Fruit fly (Drosophila melanogaster) whole organism, embryonic: ENCODE measurements around the gene CG13077.

Source experiments
- Asciz ChIP-seq: fragments of 200-800 bp; sonication (Bioruptor generic); optimal IDR thresholded peaks from 2 replicates; lab custom pipeline; 2017; ENCODE audit warnings: missing biosample characterization, mild to moderate bottlenecking, missing genetic modification characterization, missing genetic modification reagents
- B-H2 ChIP-seq: fragments of 200-800 bp; sonication (Bioruptor generic); optimal IDR thresholded peaks from 2 replicates; lab custom pipeline; 2018; ENCODE audit warnings: missing biosample characterization, mild to moderate bottlenecking, missing genetic modification characterization
- Bteb2 ChIP-seq: fragments of 200-800 bp; sonication (Bioruptor generic); optimal IDR thresholded peaks from 2 replicates; lab custom pipeline; 2016; ENCODE audit warnings: missing biosample characterization, missing genetic modification characterization
- C15 ChIP-seq: fragments of 200-800 bp; sonication (Bioruptor generic); IDR thresholded peaks from 3 replicates; pipeline ENCODE4 v1.3.6; 2022; ENCODE audit warnings: missing biosample characterization, missing genetic modification characterization
- CG10147 ChIP-seq: fragments of 200-800 bp; sonication (Bioruptor generic); optimal IDR thresholded peaks from 2 replicates; lab custom pipeline; 2019; ENCODE audit warnings: missing biosample characterization, mild to moderate bottlenecking, missing genetic modification characterization, moderate library complexity
- CG10959 ChIP-seq: fragments of 200-800 bp; sonication (Bioruptor generic); IDR thresholded peaks from 2 replicates; pipeline ENCODE4 v1.3.6; 2022; ENCODE audit warnings: missing biosample characterization, missing genetic modification characterization
- CG1233 ChIP-seq: fragments of 200-800 bp; sonication (Bioruptor generic); optimal IDR thresholded peaks from 4 replicates; lab custom pipeline; 2018; ENCODE audit warnings: missing biosample characterization, mild to moderate bottlenecking, missing genetic modification characterization
- CG12744 ChIP-seq: fragments of 200-800 bp; sonication (Bioruptor generic); optimal IDR thresholded peaks from 2 replicates; lab custom pipeline; 2016; ENCODE audit warnings: missing biosample characterization, missing genetic modification characterization
- CG13287 ChIP-seq: fragments of 200-800 bp; sonication (Bioruptor generic); IDR thresholded peaks from 2 replicates; pipeline ENCODE4 v1.3.6; 2022; ENCODE audit warnings: missing biosample characterization, missing genetic modification characterization; ENCODE audit not compliant: partially characterized antibody
- CG16779 ChIP-seq: fragments of 200-800 bp; sonication (Bioruptor generic); IDR thresholded peaks from 2 replicates; pipeline ENCODE4 v1.3.6; 2022; ENCODE audit warnings: missing biosample characterization, missing genetic modification characterization
- CG17385 ChIP-seq: fragments of 200-800 bp; sonication (Bioruptor generic); optimal IDR thresholded peaks from 3 replicates; lab custom pipeline; 2018; ENCODE audit warnings: missing biosample characterization, mild to moderate bottlenecking, missing genetic modification characterization
- CG3065 ChIP-seq: fragments of 200-800 bp; sonication (Bioruptor generic); optimal IDR thresholded peaks from 2 replicates; lab custom pipeline; 2016; ENCODE audit warnings: missing biosample characterization, missing genetic modification characterization
- CG3281 ChIP-seq: fragments of 200-800 bp; sonication (Bioruptor generic); optimal IDR thresholded peaks from 3 replicates; lab custom pipeline; 2017; ENCODE audit warnings: missing biosample characterization, mild to moderate bottlenecking, missing genetic modification characterization
- CG33213 ChIP-seq: fragments of 200-800 bp; sonication (Bioruptor generic); optimal IDR thresholded peaks from 3 replicates; lab custom pipeline; 2016; ENCODE audit warnings: missing biosample characterization, missing genetic modification characterization
- CG3847 ChIP-seq: fragments of 200-800 bp; sonication (Bioruptor generic); IDR thresholded peaks from 2 replicates; pipeline ENCODE4 v1.3.6; 2022; ENCODE audit warnings: missing biosample characterization, missing genetic modification characterization
- CG4730 ChIP-seq: fragments of 200-800 bp; sonication (Bioruptor generic); IDR thresholded peaks from 2 replicates; pipeline ENCODE4 v1.3.6; 2022; ENCODE audit warnings: missing biosample characterization, missing genetic modification characterization
- CG6654 ChIP-seq: fragments of 200-800 bp; sonication (Bioruptor generic); optimal IDR thresholded peaks from 2 replicates; lab custom pipeline; 2017; ENCODE audit warnings: missing biosample characterization, mild to moderate bottlenecking, missing genetic modification characterization
- CG6813 ChIP-seq: fragments of 200-800 bp; sonication (Bioruptor generic); optimal IDR thresholded peaks from 2 replicates; lab custom pipeline; 2017; ENCODE audit warnings: missing biosample characterization, missing genetic modification characterization, mild to moderate bottlenecking, moderate library complexity, missing genetic modification reagents
- CG9797 ChIP-seq: fragments of 200-800 bp; sonication (Bioruptor generic); optimal IDR thresholded peaks from 3 replicates; lab custom pipeline; 2018; ENCODE audit warnings: missing biosample characterization, mild to moderate bottlenecking, missing genetic modification characterization
- CHES-1-like ChIP-seq: fragments of 200-800 bp; sonication (Bioruptor generic); optimal IDR thresholded peaks from 2 replicates; lab custom pipeline; 2016; ENCODE audit warnings: missing biosample characterization, missing genetic modification characterization
- CrebB ChIP-seq: fragments of 200-800 bp; sonication (Bioruptor generic); optimal IDR thresholded peaks from 3 replicates; lab custom pipeline; 2018; ENCODE audit warnings: missing biosample characterization, mild to moderate bottlenecking, missing genetic modification characterization
- E2f2 ChIP-seq: fragments of 200-800 bp; sonication (Bioruptor generic); IDR thresholded peaks from 2 replicates; pipeline ENCODE4 v1.3.6; 2022; ENCODE audit warnings: missing biosample characterization, missing genetic modification characterization
- Gsc ChIP-seq: fragments of 200-800 bp; sonication (Bioruptor generic); IDR thresholded peaks from 2 replicates; pipeline ENCODE4 v1.3.6; 2022; ENCODE audit warnings: missing biosample characterization, missing genetic modification characterization
- Hey ChIP-seq: fragments of 200-800 bp; sonication (Bioruptor generic); optimal IDR thresholded peaks from 3 replicates; lab custom pipeline; 2018; ENCODE audit warnings: missing biosample characterization, mild to moderate bottlenecking, missing genetic modification characterization
- NC2α ChIP-seq: fragments of 200-800 bp; sonication (Bioruptor generic); optimal IDR thresholded peaks from 2 replicates; lab custom pipeline; 2016; ENCODE audit warnings: missing biosample characterization, missing genetic modification characterization
- NfI ChIP-seq: fragments of 200-800 bp; sonication (Bioruptor generic); optimal IDR thresholded peaks from 3 replicates; lab custom pipeline; 2018; ENCODE audit warnings: missing biosample characterization, mild to moderate bottlenecking, missing genetic modification characterization, moderate library complexity
- PHDP ChIP-seq: fragments of 200-800 bp; sonication (Bioruptor generic); optimal IDR thresholded peaks from 3 replicates; lab custom pipeline; 2018; ENCODE audit warnings: missing biosample characterization, mild to moderate bottlenecking, missing genetic modification characterization, moderate library complexity
- Sry-β ChIP-seq: fragments of 200-800 bp; sonication (Bioruptor generic); optimal IDR thresholded peaks from 2 replicates; lab custom pipeline; 2018; ENCODE audit warnings: missing biosample characterization, mild to moderate bottlenecking, missing genetic modification characterization, moderate library complexity
- bcd ChIP-seq: fragments of 200-800 bp; sonication (Bioruptor generic); optimal IDR thresholded peaks from 2 replicates; lab custom pipeline; 2017; ENCODE audit warnings: missing biosample characterization, mild to moderate bottlenecking, missing genetic modification characterization
- bowl ChIP-seq: fragments of 200-800 bp; sonication (Bioruptor generic); IDR thresholded peaks from 2 replicates; pipeline ENCODE4 v1.3.6; 2022; ENCODE audit warnings: missing biosample characterization, missing genetic modification characterization
- bsh ChIP-seq, 2 experiments: fragments of 200-800 bp; sonication (Bioruptor generic); optimal IDR thresholded peaks; 2 replicates each; lab custom pipeline; 2017 to 2018; ENCODE audit warnings: mild to moderate bottlenecking in 2 of 2, missing biosample characterization in 2 of 2, missing genetic modification characterization in 2 of 2, moderate library complexity in 1 of 2
- croc ChIP-seq: fragments of 200-800 bp; sonication (Bioruptor generic); conservative IDR thresholded peaks from 3 replicates; pipeline ENCODE4 v1.3.6; 2022; ENCODE audit warnings: missing biosample characterization, missing genetic modification characterization
- crol ChIP-seq: fragments of 200-800 bp; sonication (Bioruptor generic); IDR thresholded peaks from 2 replicates; pipeline ENCODE4 v1.3.6; 2022; ENCODE audit warnings: missing biosample characterization, missing genetic modification characterization
- cwo ChIP-seq: fragments of 200-800 bp; sonication (Bioruptor generic); optimal IDR thresholded peaks from 3 replicates; lab custom pipeline; 2017; ENCODE audit warnings: missing biosample characterization, missing genetic modification characterization, mild to moderate bottlenecking, moderate library complexity, missing genetic modification reagents
- danr ChIP-seq: fragments of 200-800 bp; sonication (Bioruptor generic); IDR thresholded peaks from 2 replicates; pipeline ENCODE4 v1.3.6; 2022; ENCODE audit warnings: missing biosample characterization, missing genetic modification characterization
- en ChIP-seq: fragments of 200-800 bp; sonication (Bioruptor generic); optimal IDR thresholded peaks from 2 replicates; lab custom pipeline; 2016; ENCODE audit warnings: missing biosample characterization, missing genetic modification characterization
- fru ChIP-seq: fragments of >200 bp; optimal IDR thresholded peaks from 2 replicates; lab custom pipeline; 2017
- her ChIP-seq: fragments of 200-800 bp; sonication (Bioruptor generic); optimal IDR thresholded peaks from 2 replicates; lab custom pipeline; 2016; ENCODE audit warnings: missing biosample characterization, missing genetic modification characterization
- kah ChIP-seq: fragments of 200-800 bp; sonication (Bioruptor generic); optimal IDR thresholded peaks from 2 replicates; lab custom pipeline; 2018; ENCODE audit warnings: missing biosample characterization, mild to moderate bottlenecking, missing genetic modification characterization
- lmd ChIP-seq: fragments of 200-800 bp; sonication (Bioruptor generic); IDR thresholded peaks from 2 replicates; pipeline ENCODE4 v1.3.6; 2022; ENCODE audit warnings: missing biosample characterization, missing genetic modification characterization
- maf-S ChIP-seq: fragments of 200-800 bp; sonication (Bioruptor generic); optimal IDR thresholded peaks from 2 replicates; lab custom pipeline; 2016; ENCODE audit warnings: missing biosample characterization, missing genetic modification characterization
- mam ChIP-seq: fragments of 200-800 bp; sonication (Bioruptor generic); optimal IDR thresholded peaks from 3 replicates; lab custom pipeline; 2016; ENCODE audit warnings: missing biosample characterization, missing genetic modification characterization
- otp ChIP-seq: fragments of 200-800 bp; sonication (Bioruptor generic); IDR thresholded peaks from 3 replicates; pipeline ENCODE4, ENCODE4 v1.3.6; 2022; ENCODE audit warnings: missing biosample characterization, missing genetic modification characterization
- peb ChIP-seq: fragments of 200-800 bp; sonication (Bioruptor generic); IDR thresholded peaks from 2 replicates; pipeline ENCODE4 v1.3.6; 2022; ENCODE audit warnings: missing biosample characterization, missing genetic modification characterization
- pnt ChIP-seq: fragments of 200-800 bp; sonication (Bioruptor generic); optimal IDR thresholded peaks from 3 replicates; lab custom pipeline; 2016; ENCODE audit warnings: missing biosample characterization, missing genetic modification characterization
- sc ChIP-seq, 3 experiments: fragments of >200 bp in 2 of 3; fragments of 200-800 bp in 1 of 3; sonication (Bioruptor generic) in 1 of 3; optimal IDR thresholded peaks; 2 replicates in 2 of 3; 3 replicates in 1 of 3; lab custom pipeline; 2017; ENCODE audit warnings: mild to moderate bottlenecking in 1 of 3, missing biosample characterization in 1 of 3, missing genetic modification characterization in 1 of 3, missing genetic modification reagents in 1 of 3
- sens-2 ChIP-seq: fragments of 200-800 bp; sonication (Bioruptor generic); IDR thresholded peaks from 2 replicates; pipeline ENCODE4 v1.3.6; 2022; ENCODE audit warnings: missing biosample characterization, missing genetic modification characterization
- tgo ChIP-seq: fragments of 200-800 bp; sonication (Bioruptor generic); IDR thresholded peaks from 3 replicates; pipeline ENCODE4 v1.3.6; 2022; ENCODE audit warnings: missing biosample characterization, missing genetic modification characterization
- zen ChIP-seq: fragments of 200-800 bp; sonication (Bioruptor generic); optimal IDR thresholded peaks from 3 replicates; lab custom pipeline; 2018; ENCODE audit warnings: missing biosample characterization, mild to moderate bottlenecking, missing genetic modification characterization, moderate library complexity
- zen2 ChIP-seq: fragments of 200-800 bp; sonication (Bioruptor generic); IDR thresholded peaks from 3 replicates; pipeline ENCODE4 v1.3.6; 2022; ENCODE audit warnings: missing biosample characterization, missing genetic modification characterization; ENCODE audit not compliant: partially characterized antibody
- zfh1 ChIP-seq: fragments of 200-800 bp; sonication (Bioruptor generic); IDR thresholded peaks from 3 replicates; pipeline ENCODE4 v1.3.6; 2022; ENCODE audit warnings: missing biosample characterization, missing genetic modification characterization

Gene CG13077

DNA sequence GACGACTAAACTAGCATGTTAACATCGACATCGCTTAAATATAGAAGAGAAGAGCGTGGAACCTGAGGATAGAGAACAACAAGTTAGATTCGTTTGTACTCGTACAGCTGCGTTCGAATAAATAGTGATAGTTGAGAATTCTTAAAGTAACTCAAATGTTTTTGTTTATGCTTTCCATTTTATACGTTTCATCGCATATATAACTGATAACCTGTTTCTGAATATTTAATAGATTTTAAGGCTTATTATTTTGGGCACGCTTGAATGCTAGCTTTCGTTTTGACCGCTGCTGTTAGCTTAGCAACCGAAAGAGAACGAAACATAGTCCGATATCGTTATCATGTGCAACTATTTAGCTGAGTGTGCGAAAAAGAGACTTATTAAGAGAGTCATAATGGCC lies 37.4 kb upstream of the CG13077 start (continued):
- TF ChIP-seq CG9797 (GFP tag; lab: Kevin White, UChicago), result no peak
- peak; percentile 98 for TF ChIP-seq CG16779 (GFP tag; lab: Robert Waterston, UW)
- TF ChIP-seq fru (lab: Kevin White, UChicago), result no peak
- TF ChIP-seq maf-S (GFP tag; lab: Kevin White, UChicago), result peak; percentile 96
- peak; percentile 96 for TF ChIP-seq lmd
- no peak for TF ChIP-seq zen2 (GFP tag; lab: Robert Waterston, UW)
- TF ChIP-seq PHDP (tag; lab: Kevin White, UChicago), result peak; percentile 98
- TF ChIP-seq CHES-1-like (GFP tag; lab: Kevin White, UChicago), result peak; percentile 97
- TF ChIP-seq kah (GFP tag; lab: Kevin White, UChicago), result peak; percentile 73
- peak; percentile 66 for TF ChIP-seq Gsc (GFP tag; lab: Robert Waterston, UW)
- TF ChIP-seq CG1233 (GFP tag; lab: Kevin White, UChicago), result peak; percentile 94
- peak; percentile 71 for TF ChIP-seq CG6654 (GFP tag; lab: Kevin White, UChicago)
- peak; percentile 81 for TF ChIP-seq Hey (tag; lab: Kevin White, UChicago)
- TF ChIP-seq en, result peak; percentile 26
- peak; percentile 74 for TF ChIP-seq CG3065
- TF ChIP-seq CG12744 (GFP tag; lab: Kevin White, UChicago), result peak; percentile 96
- TF ChIP-seq bcd (GFP tag; lab: Kevin White, UChicago), result peak; percentile 94
- TF ChIP-seq her, result peak; percentile 95
- peak; percentile 94 for TF ChIP-seq CG17385
- TF ChIP-seq CG6813 (GFP tag; lab: Kevin White, UChicago), result peak; percentile 95
- peak; percentile 94 for TF ChIP-seq CG4730 (GFP tag; lab: Robert Waterston, UW)
- TF ChIP-seq sens-2 (GFP tag; lab: Robert Waterston, UW), result peak; percentile 78
- peak; percentile 77 for TF ChIP-seq peb (GFP tag; lab: Robert Waterston, UW)
- TF ChIP-seq NfI (GFP tag; lab: Kevin White, UChicago), result peak; percentile 97
- peak; percentile 97 for TF ChIP-seq tgo (GFP tag; lab: Robert Waterston, UW)
- peak; percentile 97 for TF ChIP-seq Bteb2 (GFP tag; lab: Kevin White, UChicago)
- TF ChIP-seq Sry-β (GFP tag; lab: Kevin White, UChicago), result no peak
- peak; percentile 80 for TF ChIP-seq Asciz (GFP tag; lab: Kevin White, UChicago)
- peak; percentile 96 for TF ChIP-seq B-H2 (GFP tag; lab: Kevin White, UChicago)
- TF ChIP-seq sc (optimal IDR thresholded peaks at IDR 0.05; lab: Kevin White, UChicago), result no peak
- peak; percentile 45 for TF ChIP-seq sc (GFP tag; optimal IDR thresholded peaks at IDR 0.05; lab: Kevin White, UChicago)
- TF ChIP-seq pnt (GFP tag; lab: Kevin White, UChicago), result peak; percentile 62
- TF ChIP-seq bsh (GFP tag; optimal IDR thresholded peaks at IDR 0.05; lab: Kevin White, UChicago), result peak; percentile 88 to 96
- peak; percentile 93 for TF ChIP-seq zfh1 (GFP tag; lab: Robert Waterston, UW)
- peak; percentile 92 for TF ChIP-seq otp (GFP tag; lab: Robert Waterston, UW)
- peak; percentile 98 for TF ChIP-seq CG3847 (GFP tag; lab: Robert Waterston, UW)
- TF ChIP-seq zen (tag; lab: Kevin White, UChicago), result peak; percentile 78
- peak; percentile 93 for TF ChIP-seq danr (GFP tag; lab: Robert Waterston, UW)
- peak; percentile 63; the same call in 2 of the 3 replicates for TF ChIP-seq croc (GFP tag; lab: Robert Waterston, UW)
- TF ChIP-seq NC2α, result peak; percentile 76
- TF ChIP-seq C15 (GFP tag; lab: Robert Waterston, UW), result peak; percentile 96
- peak; percentile 46; the same call in 1 of the 2 replicates for TF ChIP-seq crol (GFP tag; lab: Robert Waterston, UW)
- TF ChIP-seq CG3281, result peak; percentile 98
- peak; percentile 97 for TF ChIP-seq CrebB (tag; lab: Kevin White, UChicago)
- peak; percentile 72 for TF ChIP-seq CG10959 (GFP tag; lab: Robert Waterston, UW)
- peak; percentile 97 for TF ChIP-seq cwo (GFP tag; lab: Kevin White, UChicago)
- TF ChIP-seq CG10147 (GFP tag; lab: Kevin White, UChicago), result peak; percentile 98
- TF ChIP-seq bowl (GFP tag; lab: Robert Waterston, UW), result peak; percentile 77; the same call in 1 of the 2 replicates
- peak; percentile 80 for TF ChIP-seq E2f2 (GFP tag; lab: Robert Waterston, UW)
- TF ChIP-seq CG33213 (GFP tag; lab: Kevin White, UChicago), result peak; percentile 94
- TF ChIP-seq CG13287 (GFP tag; lab: Robert Waterston, UW), result peak; percentile 58; the same call in 1 of the 2 replicates
- TF ChIP-seq mam (GFP tag; lab: Kevin White, UChicago), result peak; percentile 98
